Worm (Caenorhabditis elegans): ENCODE results near the gene K02D10.4.

- TF ChIP-seq W03F9.2 (tag; optimal IDR thresholded peaks at IDR 0.05) = peak; percentile 66
- TF ChIP-seq him-1 (tag; optimal IDR thresholded peaks at IDR 0.05) = peak; percentile 56
- TF ChIP-seq dao-5 (tag; optimal IDR thresholded peaks at IDR 0.05) = peak; percentile 55
Observed at ce11 chrIII:8801864-8802818, 22.3 kb upstream of the K02D10.4 start.
